Fruit fly (Drosophila melanogaster) whole organism, adult: ENCODE results near the gene CycD.

ENCODE experiments used
- CG11617 ChIP-seq: fragments of 200-800 bp; sonication (Bioruptor generic); optimal IDR thresholded peaks from 2 replicates; lab custom pipeline; 2017; ENCODE audit warnings: mild to moderate bottlenecking, missing biosample characterization, missing genetic modification reagents, missing genetic modification characterization
- CG12768 ChIP-seq: fragments of 200-800 bp; sonication (Bioruptor generic); optimal IDR thresholded peaks from 2 replicates; lab custom pipeline; 2017; ENCODE audit warnings: missing biosample characterization, missing genetic modification characterization, mild to moderate bottlenecking, moderate library complexity, missing genetic modification reagents
- CG14711 ChIP-seq: fragments of 200-800 bp; sonication (Bioruptor generic); optimal IDR thresholded peaks from 2 replicates; lab custom pipeline; 2018; ENCODE audit warnings: missing biosample characterization, mild to moderate bottlenecking, missing genetic modification characterization, moderate library complexity
- CG1620 ChIP-seq: fragments of 200-800 bp; sonication (Bioruptor generic); optimal IDR thresholded peaks from 2 replicates; lab custom pipeline; 2016; ENCODE audit warnings: missing biosample characterization, missing genetic modification characterization
- CG33017 ChIP-seq: fragments of 200-800 bp; sonication (Bioruptor generic); optimal IDR thresholded peaks from 2 replicates; lab custom pipeline; 2018; ENCODE audit warnings: missing biosample characterization, mild to moderate bottlenecking, missing genetic modification characterization, moderate library complexity
- CG5204 ChIP-seq: fragments of 200-800 bp; sonication (Bioruptor generic); optimal IDR thresholded peaks from 2 replicates; lab custom pipeline; 2016; ENCODE audit warnings: missing biosample characterization, missing genetic modification characterization
- CG7045 ChIP-seq: fragments of 200-800 bp; sonication (Bioruptor generic); optimal IDR thresholded peaks from 2 replicates; lab custom pipeline; 2017; ENCODE audit warnings: missing biosample characterization, mild to moderate bottlenecking, missing genetic modification characterization
- CG7101 ChIP-seq: fragments of 200-800 bp; sonication (Bioruptor generic); optimal IDR thresholded peaks from 2 replicates; lab custom pipeline; 2018; ENCODE audit warnings: missing biosample characterization, mild to moderate bottlenecking, missing genetic modification characterization, moderate library complexity
- Clk ChIP-seq: fragments of 200-800 bp; sonication (Bioruptor generic); optimal IDR thresholded peaks from 2 replicates; lab custom pipeline; 2017; ENCODE audit warnings: missing biosample characterization, missing genetic modification characterization
- Crg-1 ChIP-seq: fragments of 200-800 bp; sonication (Bioruptor generic); optimal IDR thresholded peaks from 2 replicates; lab custom pipeline; 2016; ENCODE audit warnings: missing biosample characterization, missing genetic modification characterization
- Hr96 ChIP-seq: fragments of 200-800 bp; sonication (Bioruptor generic); optimal IDR thresholded peaks from 2 replicates; lab custom pipeline; 2016; ENCODE audit warnings: missing biosample characterization, missing genetic modification characterization
- Mnt ChIP-seq: fragments of 200-800 bp; sonication (Bioruptor generic); optimal IDR thresholded peaks from 2 replicates; lab custom pipeline; 2016; ENCODE audit warnings: missing biosample characterization, mild to moderate bottlenecking, missing genetic modification characterization
- bab1 ChIP-seq: fragments of 200-800 bp; sonication (Bioruptor generic); optimal IDR thresholded peaks from 3 replicates; lab custom pipeline; 2019; ENCODE audit warnings: missing biosample characterization, mild to moderate bottlenecking, missing genetic modification characterization, moderate library complexity
- cic ChIP-seq: fragments of 200-800 bp; sonication (Bioruptor generic); optimal IDR thresholded peaks from 2 replicates; lab custom pipeline; 2017; ENCODE audit warnings: missing biosample characterization, mild to moderate bottlenecking, missing genetic modification characterization, moderate library complexity
- cnc ChIP-seq, 2 experiments: fragments of >200 bp; optimal IDR thresholded peaks; 2 replicates each; lab custom pipeline; 2017
- kay ChIP-seq: fragments of 200-800 bp; sonication (Bioruptor generic); peaks from one replicate; lab custom pipeline; 2016; ENCODE audit warnings: missing biosample characterization, missing genetic modification characterization, borderline replicate concordance
- ovo ChIP-seq: fragments of 200-800 bp; sonication (Bioruptor generic); optimal IDR thresholded peaks from 2 replicates; lab custom pipeline; 2016; ENCODE audit warnings: missing biosample characterization, missing genetic modification characterization
- pad ChIP-seq: fragments of 200-800 bp; sonication (Bioruptor generic); optimal IDR thresholded peaks from 3 replicates; lab custom pipeline; 2017; ENCODE audit warnings: missing biosample characterization, missing genetic modification characterization, mild to moderate bottlenecking, moderate library complexity, missing genetic modification reagents
- tj ChIP-seq: fragments of 200-800 bp; sonication (Bioruptor generic); optimal IDR thresholded peaks from 3 replicates; lab custom pipeline; 2017; ENCODE audit warnings: missing biosample characterization, mild to moderate bottlenecking, missing genetic modification characterization, moderate library complexity
- toe ChIP-seq: fragments of 200-800 bp; sonication (Bioruptor generic); optimal IDR thresholded peaks from 2 replicates; lab custom pipeline; 2016; ENCODE audit warnings: missing biosample characterization, missing genetic modification characterization

Gene CycD

dm6 chrX:15909564-15910284 is at the start of gene CycD:
CycD (minus strand) TSS chrX:15909676.
- TF ChIP-seq kay (GFP tag; lab: Kevin White, UChicago) (no peak), bab1 (peak; percentile 13), CG12768 (no peak), Hr96 (GFP tag; lab: Kevin White, UChicago) (no peak), tj (GFP tag; lab: Kevin White, UChicago) (no peak), CG14711 (tag; lab: Kevin White, UChicago) (no peak), pad (GFP tag; lab: Kevin White, UChicago) (no peak), CG1620 (GFP tag; lab: Kevin White, UChicago) (no peak), cic (no peak), Mnt (GFP tag; lab: Kevin White, UChicago) (peak; percentile 8), ovo (no peak), CG5204 (GFP tag; lab: Kevin White, UChicago) (no peak), CG33017 (tag; lab: Kevin White, UChicago) (no peak), CG11617 (GFP tag; lab: Kevin White, UChicago) (no peak), CG7101 (tag; lab: Kevin White, UChicago) (no peak), toe (GFP tag; lab: Kevin White, UChicago) (no peak)

- no peak for TF ChIP-seq CG7101 (tag; lab: Kevin White, UChicago)
- no peak for TF ChIP-seq Hr96 (GFP tag; lab: Kevin White, UChicago)
- no peak for TF ChIP-seq ovo
- TF ChIP-seq toe (GFP tag; lab: Kevin White, UChicago): no peak
- no peak for TF ChIP-seq Mnt (GFP tag; lab: Kevin White, UChicago)
- TF ChIP-seq bab1: no peak
- no peak for TF ChIP-seq CG11617 (GFP tag; lab: Kevin White, UChicago)
- no peak for TF ChIP-seq CG12768
- no peak for TF ChIP-seq cnc (optimal IDR thresholded peaks at IDR 0.05; lab: Kevin White, UChicago)
- no peak for TF ChIP-seq CG33017 (tag; lab: Kevin White, UChicago)
- TF ChIP-seq CG14711 (tag; lab: Kevin White, UChicago): no peak
- TF ChIP-seq Crg-1: no peak
- TF ChIP-seq kay (GFP tag; lab: Kevin White, UChicago): no peak
- TF ChIP-seq tj (GFP tag; lab: Kevin White, UChicago): no peak
- no peak for TF ChIP-seq pad (GFP tag; lab: Kevin White, UChicago)
- TF ChIP-seq CG5204 (GFP tag; lab: Kevin White, UChicago): no peak
- no peak for TF ChIP-seq CG1620 (GFP tag; lab: Kevin White, UChicago)
- TF ChIP-seq Clk (GFP tag; lab: Kevin White, UChicago): no peak
Measured at dm6 chrX:15950056-15950455, 40.6 kb upstream of the CycD start.

dm6 chrX:15944735-15945323 is 35.4 kb upstream of the CycD start, which contains the start of gene Rrp47:
Rrp47 (plus strand) TSS chrX:15944897.
- TF ChIP-seq CG7101 (tag; lab: Kevin White, UChicago) (no peak), CG33017 (tag; lab: Kevin White, UChicago) (no peak), bab1 (peak; percentile 25), kay (GFP tag; lab: Kevin White, UChicago) (peak; percentile 26), pad (GFP tag; lab: Kevin White, UChicago) (no peak), CG7045 (GFP tag; lab: Kevin White, UChicago) (no peak), Mnt (GFP tag; lab: Kevin White, UChicago) (peak; percentile 16), toe (GFP tag; lab: Kevin White, UChicago) (no peak), Crg-1 (no peak)

dm6 chrX:15941527-15941926 is 32.1 kb upstream of the CycD start:
- no peak for TF ChIP-seq CG7101 (tag; lab: Kevin White, UChicago)
- no peak for TF ChIP-seq CG7045 (GFP tag; lab: Kevin White, UChicago)
- no peak for TF ChIP-seq Crg-1
- no peak for TF ChIP-seq CG12768
- no peak for TF ChIP-seq Hr96 (GFP tag; lab: Kevin White, UChicago)
- no peak for TF ChIP-seq tj (GFP tag; lab: Kevin White, UChicago)
- no peak for TF ChIP-seq ovo
- no peak for TF ChIP-seq CG33017 (tag; lab: Kevin White, UChicago)
- TF ChIP-seq bab1: no peak

- TF ChIP-seq kay (GFP tag; lab: Kevin White, UChicago): no peak
- TF ChIP-seq CG12768: no peak
- no peak for TF ChIP-seq Hr96 (GFP tag; lab: Kevin White, UChicago)
- no peak for TF ChIP-seq toe (GFP tag; lab: Kevin White, UChicago)
- no peak for TF ChIP-seq tj (GFP tag; lab: Kevin White, UChicago)
- TF ChIP-seq CG7101 (tag; lab: Kevin White, UChicago): no peak
- no peak for TF ChIP-seq ovo
- no peak for TF ChIP-seq CG1620 (GFP tag; lab: Kevin White, UChicago)
Measured at dm6 chrX:15940956-15941246, 31.4 kb upstream of the CycD start, which contains the start of gene CG8924. CG8924 (plus strand) TSS chrX:15941077.
